Fruit fly (Drosophila melanogaster) whole organism, embryonic: ENCODE results near the gene CG18622.
A peak's percentile ranks its signal among the peaks of the same experiment; 100 is the strongest.

Experiments
- Blimp-1 ChIP-seq: fragments of 200-800 bp; sonication (Bioruptor generic); optimal IDR thresholded peaks from 3 replicates; lab custom pipeline; 2018; ENCODE audit warnings: missing biosample characterization, missing genetic modification characterization, mild to moderate bottlenecking, moderate library complexity, missing genetic modification reagents
- CG10543 ChIP-seq: fragments of 200-800 bp; sonication (Bioruptor generic); optimal IDR thresholded peaks from 3 replicates; lab custom pipeline; 2017; ENCODE audit warnings: missing biosample characterization, mild to moderate bottlenecking, missing genetic modification characterization, moderate library complexity
- CG10654 ChIP-seq: fragments of 200-800 bp; sonication (Bioruptor generic); optimal IDR thresholded peaks from 2 replicates; lab custom pipeline; 2016; ENCODE audit warnings: missing biosample characterization, missing genetic modification characterization
- CG12104 ChIP-seq: fragments of 200-800 bp; sonication (Bioruptor generic); optimal IDR thresholded peaks from 3 replicates; lab custom pipeline; 2016; ENCODE audit warnings: missing biosample characterization, missing genetic modification characterization
- CG13123 ChIP-seq: fragments of 200-800 bp; sonication (Bioruptor generic); optimal IDR thresholded peaks from 2 replicates; lab custom pipeline; 2016; ENCODE audit warnings: missing biosample characterization, missing genetic modification characterization
- CG13287 ChIP-seq: fragments of 200-800 bp; sonication (Bioruptor generic); IDR thresholded peaks from 2 replicates; pipeline ENCODE4 v1.3.6; 2022; ENCODE audit warnings: missing biosample characterization, missing genetic modification characterization; ENCODE audit not compliant: partially characterized antibody
- CG14710 ChIP-seq: fragments of 200-800 bp; sonication (Bioruptor generic); optimal IDR thresholded peaks from 3 replicates; lab custom pipeline; 2019; ENCODE audit warnings: missing biosample characterization, mild to moderate bottlenecking, missing genetic modification characterization, moderate library complexity
- CG14965 ChIP-seq: fragments of 200-800 bp; sonication (Bioruptor generic); optimal IDR thresholded peaks from 2 replicates; lab custom pipeline; 2016; ENCODE audit warnings: missing biosample characterization, missing genetic modification characterization, borderline replicate concordance
- CG15011 ChIP-seq: fragments of 200-800 bp; sonication (Bioruptor generic); optimal IDR thresholded peaks from 3 replicates; lab custom pipeline; 2018; ENCODE audit warnings: missing biosample characterization, mild to moderate bottlenecking, missing genetic modification characterization
- CG16815 ChIP-seq: fragments of 200-800 bp; sonication (Bioruptor generic); optimal IDR thresholded peaks from 3 replicates; lab custom pipeline; 2017; ENCODE audit warnings: missing biosample characterization, mild to moderate bottlenecking, missing genetic modification characterization
- CG2116 ChIP-seq: fragments of 200-800 bp; sonication (Bioruptor generic); optimal IDR thresholded peaks from 3 replicates; lab custom pipeline; 2018; ENCODE audit warnings: missing biosample characterization, mild to moderate bottlenecking, missing genetic modification characterization
- CG2875 ChIP-seq: fragments of 200-800 bp; sonication (Bioruptor generic); optimal IDR thresholded peaks from 2 replicates; lab custom pipeline; 2017; ENCODE audit warnings: missing biosample characterization, mild to moderate bottlenecking, missing genetic modification characterization, missing genetic modification reagents
- CG3726 ChIP-seq: fragments of 200-800 bp; sonication (Bioruptor generic); IDR thresholded peaks from 3 replicates; pipeline ENCODE4, ENCODE4 v1.3.6; 2022; ENCODE audit warnings: missing biosample characterization, missing genetic modification characterization
- CG3995 ChIP-seq: fragments of 200-800 bp; sonication (Bioruptor generic); optimal IDR thresholded peaks from 3 replicates; lab custom pipeline; 2016; ENCODE audit warnings: missing biosample characterization, missing genetic modification characterization
- CG4404 ChIP-seq: fragments of 200-800 bp; sonication (Bioruptor generic); IDR thresholded peaks from 2 replicates; pipeline ENCODE4 v1.3.6; 2022; ENCODE audit warnings: missing biosample characterization, missing genetic modification characterization
- CG4854 ChIP-seq: fragments of 200-800 bp; sonication (Bioruptor generic); optimal IDR thresholded peaks from 2 replicates; lab custom pipeline; 2016; ENCODE audit warnings: missing biosample characterization, missing genetic modification characterization, inconsistent platforms
- CG5180 ChIP-seq: fragments of 200-800 bp; sonication (Bioruptor generic); optimal IDR thresholded peaks from 3 replicates; lab custom pipeline; 2017; ENCODE audit warnings: missing biosample characterization, missing genetic modification characterization, mild to moderate bottlenecking, moderate library complexity, missing genetic modification reagents
- CG8765 ChIP-seq: fragments of 200-800 bp; sonication (Bioruptor generic); IDR thresholded peaks from 2 replicates; pipeline ENCODE4 v1.3.6; 2022; ENCODE audit warnings: missing biosample characterization, missing genetic modification characterization
- CHES-1-like ChIP-seq: fragments of 200-800 bp; sonication (Bioruptor generic); optimal IDR thresholded peaks from 2 replicates; lab custom pipeline; 2016; ENCODE audit warnings: missing biosample characterization, missing genetic modification characterization
- CoRest ChIP-seq: fragments of 200-800 bp; sonication (Bioruptor generic); optimal IDR thresholded peaks from 3 replicates; lab custom pipeline; 2018; ENCODE audit warnings: missing biosample characterization, mild to moderate bottlenecking, missing genetic modification characterization, moderate library complexity
- Gsc ChIP-seq: fragments of 200-800 bp; sonication (Bioruptor generic); IDR thresholded peaks from 2 replicates; pipeline ENCODE4 v1.3.6; 2022; ENCODE audit warnings: missing biosample characterization, missing genetic modification characterization
- HmgD ChIP-seq: fragments of 200-800 bp; sonication (Bioruptor generic); optimal IDR thresholded peaks from 3 replicates; lab custom pipeline; 2016; ENCODE audit warnings: missing biosample characterization, missing genetic modification characterization
- Hr39 ChIP-seq: fragments of >200 bp; optimal IDR thresholded peaks from 2 replicates; lab custom pipeline; 2017
- Lim3 ChIP-seq: fragments of 200-800 bp; sonication (Bioruptor generic); IDR thresholded peaks from 2 replicates; pipeline ENCODE4 v1.3.6; 2022; ENCODE audit warnings: missing biosample characterization, missing genetic modification characterization
- Mrtf ChIP-seq: fragments of 200-800 bp; sonication (Bioruptor generic); IDR thresholded peaks from 3 replicates; pipeline ENCODE4 v1.3.6; 2022; ENCODE audit warnings: missing biosample characterization, missing genetic modification characterization
- NfI ChIP-seq: fragments of 200-800 bp; sonication (Bioruptor generic); optimal IDR thresholded peaks from 3 replicates; lab custom pipeline; 2018; ENCODE audit warnings: missing biosample characterization, mild to moderate bottlenecking, missing genetic modification characterization, moderate library complexity
- Oli ChIP-seq: fragments of 200-800 bp; sonication (Bioruptor generic); optimal IDR thresholded peaks from 2 replicates; lab custom pipeline; 2018; ENCODE audit warnings: missing biosample characterization, mild to moderate bottlenecking, missing genetic modification characterization, moderate library complexity
- Ptx1 ChIP-seq: fragments of 200-800 bp; sonication (Bioruptor generic); IDR thresholded peaks from 2 replicates; pipeline ENCODE4 v1.3.6; 2022; ENCODE audit warnings: missing biosample characterization, missing genetic modification characterization
- Ravus ChIP-seq: fragments of 200-800 bp; sonication (Bioruptor generic); IDR thresholded peaks from 2 replicates; pipeline ENCODE4 v1.3.6; 2022; ENCODE audit warnings: missing biosample characterization, missing genetic modification characterization
- Rfx ChIP-seq: fragments of 200-800 bp; sonication (Bioruptor generic); IDR thresholded peaks from 2 replicates; pipeline ENCODE4 v1.3.6; 2022; ENCODE audit warnings: missing biosample characterization, missing genetic modification characterization
- Usf ChIP-seq: fragments of 200-800 bp; sonication (Bioruptor generic); optimal IDR thresholded peaks from 2 replicates; lab custom pipeline; 2017; ENCODE audit warnings: missing genotype, missing biosample characterization, missing genetic modification characterization
- YL-1 ChIP-seq: fragments of 200-800 bp; sonication (Bioruptor generic); optimal IDR thresholded peaks from 3 replicates; lab custom pipeline; 2017; ENCODE audit warnings: missing biosample characterization, mild to moderate bottlenecking, missing genetic modification characterization
- ac ChIP-seq: fragments of 200-800 bp; sonication (Bioruptor generic); optimal IDR thresholded peaks from 3 replicates; lab custom pipeline; 2017; ENCODE audit warnings: missing biosample characterization, mild to moderate bottlenecking, missing genetic modification characterization
- bcd ChIP-seq: fragments of 200-800 bp; sonication (Bioruptor generic); optimal IDR thresholded peaks from 2 replicates; lab custom pipeline; 2017; ENCODE audit warnings: missing biosample characterization, mild to moderate bottlenecking, missing genetic modification characterization
- br ChIP-seq: fragments of >200 bp; optimal IDR thresholded peaks from 2 replicates; lab custom pipeline; 2017
- chn ChIP-seq: fragments of 200-800 bp; sonication (Bioruptor generic); optimal IDR thresholded peaks from 2 replicates; lab custom pipeline; 2016; ENCODE audit warnings: missing biosample characterization, missing genetic modification characterization
- corto ChIP-seq: fragments of 200-800 bp; sonication (Bioruptor generic); optimal IDR thresholded peaks from 2 replicates; lab custom pipeline; 2016; ENCODE audit warnings: missing biosample characterization, mild to moderate bottlenecking, missing genetic modification characterization, moderate library complexity
- dan ChIP-seq: fragments of 200-800 bp; sonication (Bioruptor generic); IDR thresholded peaks from 2 replicates; pipeline ENCODE4 v1.3.6; 2022; ENCODE audit warnings: missing biosample characterization, missing genetic modification characterization
- gce ChIP-seq: fragments of 200-800 bp; sonication (Bioruptor generic); IDR thresholded peaks from 3 replicates; pipeline ENCODE4 v1.3.6; 2022; ENCODE audit warnings: missing biosample characterization, missing genetic modification characterization
- gro ChIP-seq: fragments of 200-800 bp; sonication (Bioruptor generic); optimal IDR thresholded peaks from 2 replicates; lab custom pipeline; 2016; ENCODE audit warnings: missing biosample characterization, missing genetic modification characterization
- jigr1 ChIP-seq: fragments of 200-800 bp; sonication (Bioruptor generic); IDR thresholded peaks from 3 replicates; pipeline ENCODE4 v1.3.6; 2022; ENCODE audit warnings: missing biosample characterization, missing genetic modification characterization
- pb ChIP-seq: fragments of 200-800 bp; sonication (Bioruptor generic); optimal IDR thresholded peaks from 3 replicates; lab custom pipeline; 2016; ENCODE audit warnings: missing biosample characterization, missing genetic modification characterization
- phol ChIP-seq: fragments of 200-800 bp; sonication (Bioruptor generic); optimal IDR thresholded peaks from 3 replicates; lab custom pipeline; 2018; ENCODE audit warnings: missing biosample characterization, mild to moderate bottlenecking, missing genetic modification characterization, moderate library complexity
- schlank ChIP-seq: fragments of 200-800 bp; sonication (Bioruptor generic); optimal IDR thresholded peaks from 2 replicates; lab custom pipeline; 2018; ENCODE audit warnings: missing biosample characterization, mild to moderate bottlenecking, missing genetic modification characterization
- sim ChIP-seq: fragments of 200-800 bp; sonication (Bioruptor generic); IDR thresholded peaks from 2 replicates; pipeline ENCODE4 v1.3.6; 2022; ENCODE audit warnings: missing biosample characterization, missing genetic modification characterization
- sima ChIP-seq: fragments of 200-800 bp; sonication (Bioruptor generic); optimal IDR thresholded peaks from 2 replicates; lab custom pipeline; 2016; ENCODE audit warnings: missing biosample characterization, missing genetic modification characterization
- vvl ChIP-seq: fragments of 200-800 bp; sonication (Bioruptor generic); IDR thresholded peaks from 2 replicates; pipeline ENCODE4 v1.3.6; 2022; ENCODE audit warnings: missing biosample characterization, missing genetic modification characterization
- zen ChIP-seq: fragments of 200-800 bp; sonication (Bioruptor generic); optimal IDR thresholded peaks from 3 replicates; lab custom pipeline; 2018; ENCODE audit warnings: missing biosample characterization, mild to moderate bottlenecking, missing genetic modification characterization, moderate library complexity
- zf30C ChIP-seq: fragments of 200-800 bp; sonication (Bioruptor generic); optimal IDR thresholded peaks from 3 replicates; lab custom pipeline; 2018; ENCODE audit warnings: missing biosample characterization, mild to moderate bottlenecking, missing genetic modification characterization
- zfh1 ChIP-seq: fragments of 200-800 bp; sonication (Bioruptor generic); IDR thresholded peaks from 3 replicates; pipeline ENCODE4 v1.3.6; 2022; ENCODE audit warnings: missing biosample characterization, missing genetic modification characterization

CG18622 gene

DNA sequence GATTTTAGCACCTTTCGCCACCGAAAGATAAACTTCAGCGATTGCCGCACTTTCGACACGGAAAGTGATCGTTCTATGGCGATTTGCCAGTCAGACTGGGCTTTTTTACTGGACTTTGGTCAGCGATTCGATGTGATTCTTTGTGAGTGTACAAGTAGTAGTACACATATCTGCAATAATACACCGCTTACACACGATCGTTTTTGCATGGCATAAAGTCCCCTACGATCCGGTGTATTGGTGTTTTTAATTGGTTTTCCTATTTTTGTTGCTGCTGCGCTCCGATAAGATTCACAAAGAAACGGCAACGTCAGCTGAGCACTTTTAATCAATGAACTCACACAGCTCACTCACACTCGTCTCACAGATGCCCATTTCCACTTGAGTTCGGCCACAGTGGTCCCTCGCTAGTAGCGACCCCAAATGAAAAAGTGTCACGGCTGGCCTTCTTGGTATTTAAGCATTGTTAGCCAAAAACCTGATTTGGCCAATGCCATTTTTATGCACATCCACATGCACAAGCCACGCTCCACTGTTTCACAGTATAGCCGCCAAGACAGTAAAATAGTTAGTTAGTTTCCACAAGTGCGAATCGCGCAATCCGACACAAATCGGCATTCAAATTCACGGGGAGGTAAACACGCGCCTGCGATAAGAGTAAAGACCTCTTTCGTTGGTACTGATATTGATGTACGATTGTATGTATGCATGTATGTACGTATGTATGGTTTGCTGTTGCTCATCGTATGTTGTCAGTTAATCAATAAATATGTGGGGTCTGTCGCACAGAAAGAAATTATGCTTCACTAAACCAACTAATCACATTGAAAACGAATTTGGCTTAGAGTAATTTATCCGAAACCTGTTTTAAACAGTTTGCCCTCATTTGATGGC, 1.1 kb downstream of the CG18622 start (continued):
- TF ChIP-seq HmgD, result peak; percentile 88
- TF ChIP-seq gro, result peak; percentile 96
- TF ChIP-seq Oli, result peak; percentile 91
- TF ChIP-seq gce (GFP tag; lab: Robert Waterston, UW), result peak; percentile 84
- peak; percentile 97 for TF ChIP-seq schlank (tag; lab: Kevin White, UChicago)
- TF ChIP-seq Hr39 (lab: Kevin White, UChicago), result no peak
- peak; percentile 52 for TF ChIP-seq YL-1 (GFP tag; lab: Kevin White, UChicago)
- peak; percentile 11 for TF ChIP-seq CG14710
- peak; percentile 57 for TF ChIP-seq zen (tag; lab: Kevin White, UChicago)
- TF ChIP-seq CG16815 (GFP tag; lab: Kevin White, UChicago), result peak; percentile 91
- peak; percentile 95 for TF ChIP-seq CG4404 (GFP tag; lab: Robert Waterston, UW)
- no peak for TF ChIP-seq Gsc
- TF ChIP-seq Ptx1 (GFP tag; lab: Robert Waterston, UW), result peak; percentile 94
- peak; percentile 86 for TF ChIP-seq CG3726 (GFP tag; lab: Robert Waterston, UW)
- no peak for TF ChIP-seq br (lab: Kevin White, UChicago)
- peak; percentile 54 for TF ChIP-seq CG14965 (GFP tag; lab: Kevin White, UChicago)
- TF ChIP-seq phol (tag; lab: Kevin White, UChicago), result peak; percentile 77
- TF ChIP-seq Mrtf (GFP tag; lab: Robert Waterston, UW), result peak; percentile 97
- peak; percentile 90 for TF ChIP-seq pb (GFP tag; lab: Kevin White, UChicago)
- peak; percentile 70 for TF ChIP-seq corto (GFP tag; lab: Kevin White, UChicago)
- peak; percentile 68 for TF ChIP-seq zf30C (GFP tag; lab: Kevin White, UChicago)
- TF ChIP-seq sima (GFP tag; lab: Kevin White, UChicago), result peak; percentile 76
- peak; percentile 20; the same call in 1 of the 2 replicates for TF ChIP-seq CG13287 (GFP tag; lab: Robert Waterston, UW)
- peak; percentile 87 for TF ChIP-seq CG15011 (GFP tag; lab: Kevin White, UChicago)
- peak; percentile 92 for TF ChIP-seq CoRest
- TF ChIP-seq CG3995 (GFP tag; lab: Kevin White, UChicago), result peak; percentile 82
- TF ChIP-seq dan, result peak; percentile 79
- TF ChIP-seq CG4854 (GFP tag; lab: Kevin White, UChicago), result peak; percentile 88
- peak; percentile 97 for TF ChIP-seq CHES-1-like
- TF ChIP-seq chn (GFP tag; lab: Kevin White, UChicago), result peak; percentile 88
- peak; percentile 93 for TF ChIP-seq bcd (GFP tag; lab: Kevin White, UChicago)
- TF ChIP-seq Lim3, result peak; percentile 90
- TF ChIP-seq Blimp-1 (GFP tag; lab: Kevin White, UChicago), result peak; percentile 62
- peak; percentile 99 for TF ChIP-seq Rfx (GFP tag; lab: Robert Waterston, UW)
- TF ChIP-seq ac (GFP tag; lab: Kevin White, UChicago), result peak; percentile 10
- peak; percentile 47 for TF ChIP-seq CG2875 (GFP tag; lab: Kevin White, UChicago)
- peak; percentile 70 for TF ChIP-seq sim
- TF ChIP-seq zfh1, result peak; percentile 94
- peak; percentile 92 for TF ChIP-seq NfI (GFP tag; lab: Kevin White, UChicago)
- peak; percentile 94 for TF ChIP-seq CG8765 (GFP tag; lab: Robert Waterston, UW)
- TF ChIP-seq Usf (GFP tag; lab: Kevin White, UChicago), result peak; percentile 92
- peak; percentile 81; the same call in 1 of the 3 replicates for TF ChIP-seq jigr1
- TF ChIP-seq CG13123 (GFP tag; lab: Kevin White, UChicago), result peak; percentile 86
- TF ChIP-seq CG10543, result peak; percentile 98
- TF ChIP-seq CG12104 (GFP tag; lab: Kevin White, UChicago), result peak; percentile 69
- peak; percentile 70 for TF ChIP-seq CG5180 (GFP tag; lab: Kevin White, UChicago)
- TF ChIP-seq CG10654 (GFP tag; lab: Kevin White, UChicago), result peak; percentile 86
- peak; percentile 36 for TF ChIP-seq CG2116 (GFP tag; lab: Kevin White, UChicago)
- TF ChIP-seq Ravus (GFP tag; lab: Robert Waterston, UW), result peak; percentile 83
- peak; percentile 97 for TF ChIP-seq vvl (GFP tag; lab: Robert Waterston, UW)
